Worm (Caenorhabditis elegans): ENCODE measurements around the gene clc-3.

Gene clc-3

ce11 chrX:3385362-3385761 lies 10.8 kb upstream of the clc-3 start, which contains the start of gene acp-1:
Gene acp-1, minus strand, starts transcription at chrX:3385462.
- TF ChIP-seq crh-2 (tag; optimal IDR thresholded peaks at IDR 0.05): no peak
- no peak for TF ChIP-seq egl-27 (tag; optimal IDR thresholded peaks at IDR 0.05)
- TF ChIP-seq elt-1 (tag; optimal IDR thresholded peaks at IDR 0.05): no peak
- TF ChIP-seq nhr-21 (tag; optimal IDR thresholded peaks at IDR 0.05): no peak
- TF ChIP-seq nhr-12 (tag; optimal IDR thresholded peaks at IDR 0.05): no peak
- no peak for TF ChIP-seq R02D3.7 (tag; optimal IDR thresholded peaks at IDR 0.05)
- TF ChIP-seq mdl-1 (tag; optimal IDR thresholded peaks at IDR 0.05): no peak
- no peak for TF ChIP-seq lin-13 (GFP tag; optimal IDR thresholded peaks at IDR 0.05)
- TF ChIP-seq sem-4 (tag; optimal IDR thresholded peaks at IDR 0.05): no peak
- TF ChIP-seq nhr-6 (tag; optimal IDR thresholded peaks at IDR 0.05): no peak
- TF ChIP-seq sma-9 (GFP tag; optimal IDR thresholded peaks at IDR 0.05): no peak
- no peak for TF ChIP-seq sma-9 (tag; optimal IDR thresholded peaks at IDR 0.05)
- no peak for TF ChIP-seq snpc-4 (tag; optimal IDR thresholded peaks at IDR 0.05)
- TF ChIP-seq gmeb-1 (tag; optimal IDR thresholded peaks at IDR 0.05): no peak
- TF ChIP-seq nhr-77 (tag; optimal IDR thresholded peaks at IDR 0.05): no peak
- no peak for TF ChIP-seq alr-1 (tag; optimal IDR thresholded peaks at IDR 0.05)
- TF ChIP-seq unc-39 (tag; optimal IDR thresholded peaks at IDR 0.05): no peak

DNA sequence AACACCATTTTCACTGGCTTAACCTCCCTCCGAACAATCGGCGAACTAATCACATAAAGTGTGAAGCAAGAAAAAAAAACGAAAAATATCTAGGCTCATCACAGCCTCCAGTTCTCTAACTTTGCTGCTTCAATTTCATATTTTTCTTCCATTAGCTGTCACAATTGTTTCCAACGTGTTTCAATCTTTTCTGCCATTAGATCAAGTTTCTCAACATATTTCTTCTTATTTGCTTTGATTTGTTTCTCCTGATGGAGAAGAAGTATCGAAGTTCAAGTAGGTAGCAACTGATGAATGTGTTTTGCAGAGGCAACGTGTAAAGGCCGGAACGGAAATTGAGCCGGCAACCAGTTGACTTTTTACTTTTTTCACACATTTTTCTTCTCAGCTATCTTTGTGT lies 5.6 kb upstream of the clc-3 start, which contains the start of gene ZK563.7:
TSS of gene ZK563.7 (plus strand) at position 301 of the 400 bp plus-strand sequence.
- TF ChIP-seq ztf-1 (GFP tag; conservative IDR thresholded peaks at IDR 0.05) (no peak), Y55F3AM.14 (GFP tag; optimal IDR thresholded peaks at IDR 0.05) (no peak), mbf-1 (tag; optimal IDR thresholded peaks at IDR 0.05) (no peak)

DNA sequence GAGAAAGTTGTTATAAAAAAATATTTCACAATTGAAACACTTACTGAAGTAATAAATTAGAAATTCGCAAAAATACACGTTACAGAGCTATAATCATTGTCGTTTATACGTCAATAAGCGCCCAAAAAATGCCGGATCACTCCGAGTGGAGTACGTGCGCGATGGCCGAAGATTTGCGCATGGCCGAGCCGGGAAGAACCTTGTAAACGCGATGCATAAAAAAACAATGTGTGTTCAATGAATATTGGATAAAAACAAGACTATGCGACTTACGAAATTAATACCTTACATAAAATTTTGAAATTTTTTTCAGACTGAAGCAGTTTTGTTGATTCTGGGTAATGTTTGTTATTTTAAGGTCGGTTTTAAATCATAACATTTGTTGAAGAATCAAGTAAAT lies 4.6 kb upstream of the clc-3 start, which contains the start of gene sorf-1:
TSS of gene sorf-1 (minus strand) at position 135 of the 400 bp plus-strand sequence.
- TF ChIP-seq lsy-2 (tag; optimal IDR thresholded peaks at IDR 0.05) (peak in 1 of 2 experiments; percentile 42), sma-9 (GFP tag; optimal IDR thresholded peaks at IDR 0.05) (peak; percentile 36), sma-9 (tag; optimal IDR thresholded peaks at IDR 0.05) (no peak), ceh-16 (tag; optimal IDR thresholded peaks at IDR 0.05) (no peak), R02D3.7 (tag; optimal IDR thresholded peaks at IDR 0.05) (no peak), nhr-129 (tag; optimal IDR thresholded peaks at IDR 0.05) (peak; percentile 19), zag-1 (tag; optimal IDR thresholded peaks at IDR 0.05) (no peak), unc-55 (GFP tag; optimal IDR thresholded peaks at IDR 0.05) (peak; percentile 56), lin-13 (GFP tag; optimal IDR thresholded peaks at IDR 0.05) (peak; percentile 2), C34F6.9 (tag; optimal IDR thresholded peaks at IDR 0.05) (peak; percentile 46), sma-3 (GFP tag; optimal IDR thresholded peaks at IDR 0.05) (peak; percentile 57)

DNA sequence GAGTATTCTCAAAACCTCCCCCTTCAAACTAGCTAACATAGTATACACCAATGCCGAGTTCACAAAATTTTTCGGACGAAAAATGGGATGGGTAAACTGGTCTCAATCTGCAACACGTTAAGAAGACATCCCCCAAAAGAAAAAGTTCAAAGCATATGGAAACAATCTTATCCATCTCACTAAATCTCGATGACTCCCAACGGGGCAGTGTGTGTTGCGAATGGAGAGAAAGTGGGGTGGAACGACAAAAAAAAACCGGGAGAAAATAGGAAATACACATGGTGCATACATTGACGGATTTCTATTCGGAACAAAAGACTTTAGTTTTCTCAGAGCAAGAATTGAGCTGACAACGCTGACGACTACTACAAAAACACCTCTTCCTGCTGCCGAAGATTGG lies 778 bp upstream of the clc-3 start:
- TF ChIP-seq unc-55 (GFP tag; optimal IDR thresholded peaks at IDR 0.05) (peak; percentile 10), nhr-129 (tag; optimal IDR thresholded peaks at IDR 0.05) (no peak)

DNA sequence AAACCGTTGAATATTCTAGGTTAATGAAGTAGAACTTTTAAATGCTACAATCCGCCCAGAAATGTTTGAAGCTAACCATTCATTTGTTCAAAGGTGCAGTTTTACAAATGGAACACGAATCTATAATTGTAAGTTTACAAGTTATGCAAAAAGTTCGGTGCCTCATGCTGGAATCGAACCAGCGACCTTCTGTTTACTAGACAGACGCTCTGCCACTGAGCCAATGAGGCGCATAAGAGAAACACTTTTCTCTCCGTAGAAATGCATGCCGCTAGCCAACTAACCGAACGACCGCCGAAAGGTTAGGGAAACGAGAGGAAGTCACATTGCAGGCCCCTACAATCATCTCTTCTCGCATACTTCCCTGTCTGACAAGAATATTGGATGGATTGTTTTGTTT lies 3.3 kb downstream of the clc-3 start:
- TF ChIP-seq ztf-11 (tag; optimal IDR thresholded peaks at IDR 0.05) (no peak), F13H6.1 (tag; optimal IDR thresholded peaks at IDR 0.05) (peak; percentile 67), ceh-82 (tag; optimal IDR thresholded peaks at IDR 0.05) (no peak), nhr-10 (tag; optimal IDR thresholded peaks at IDR 0.05) (no peak), lin-39 (tag; optimal IDR thresholded peaks at IDR 0.05) (no peak), nhr-237 (tag; optimal IDR thresholded peaks at IDR 0.05) (no peak), nhr-6 (tag; optimal IDR thresholded peaks at IDR 0.05) (peak; percentile 4), alr-1 (tag; optimal IDR thresholded peaks at IDR 0.05) (no peak), nhr-21 (tag; optimal IDR thresholded peaks at IDR 0.05) (peak; percentile 78), R02D3.7 (tag; optimal IDR thresholded peaks at IDR 0.05) (no peak), gmeb-1 (tag; optimal IDR thresholded peaks at IDR 0.05) (peak; percentile 64), nhr-77 (tag; optimal IDR thresholded peaks at IDR 0.05) (no peak), unc-55 (GFP tag; optimal IDR thresholded peaks at IDR 0.05) (peak; percentile 73), ztf-1 (GFP tag; conservative IDR thresholded peaks at IDR 0.05) (no peak), mbf-1 (tag; optimal IDR thresholded peaks at IDR 0.05) (no peak), ZK546.5 (tag; optimal IDR thresholded peaks at IDR 0.05) (no peak), nhr-25 (tag; optimal IDR thresholded peaks at IDR 0.05) (peak; percentile 34), nhr-11 (tag; optimal IDR thresholded peaks at IDR 0.05) (peak; percentile 40), lin-13 (GFP tag; optimal IDR thresholded peaks at IDR 0.05) (peak; percentile 38), nhr-129 (tag; optimal IDR thresholded peaks at IDR 0.05) (peak; percentile 89), unc-62 (GFP tag; optimal IDR thresholded peaks at IDR 0.05) (no peak), nhr-23 (tag; optimal IDR thresholded peaks at IDR 0.05) (no peak), unc-39 (tag; optimal IDR thresholded peaks at IDR 0.05) (no peak), ztf-4 (tag; optimal IDR thresholded peaks at IDR 0.05) (no peak), blmp-1 (tag; optimal IDR thresholded peaks at IDR 0.05; ENCODE audit: insufficient read depth) (no peak), crh-2 (tag; optimal IDR thresholded peaks at IDR 0.05) (peak; percentile 47), C34F6.9 (tag; optimal IDR thresholded peaks at IDR 0.05) (peak; percentile 37), nhr-12 (tag; optimal IDR thresholded peaks at IDR 0.05) (no peak), dmd-4 (tag; optimal IDR thresholded peaks at IDR 0.05) (no peak), Y55F3AM.14 (GFP tag; optimal IDR thresholded peaks at IDR 0.05) (peak; percentile 66), mdl-1 (tag; optimal IDR thresholded peaks at IDR 0.05) (peak in 1 of 2 experiments; percentile 14), fos-1 (tag; optimal IDR thresholded peaks at IDR 0.05) (peak; percentile 48), peb-1 (tag; optimal IDR thresholded peaks at IDR 0.05) (no peak), skn-1 (tag; optimal IDR thresholded peaks at IDR 0.05) (no peak), lsy-2 (tag; optimal IDR thresholded peaks at IDR 0.05) (peak in 1 of 2 experiments; percentile 32)
